Worm (Caenorhabditis elegans) whole organism, L4/young adult: ENCODE data around the gene F54E2.2.

Experiments
- W03F9.2 ChIP-seq: fragments of 150-350 bp; optimal IDR thresholded peaks from 2 replicates; lab custom pipeline; 2014; ENCODE audit warnings: missing biosample characterization, missing genetic modification characterization
- dao-5 ChIP-seq: sonication (generic microtip); optimal IDR thresholded peaks from 2 replicates; lab custom pipeline; 2016; ENCODE audit warnings: missing genotype, missing genetic modification characterization, moderate library complexity, missing compliant biosample characterization
- him-1 ChIP-seq: sonication (generic microtip); optimal IDR thresholded peaks from 2 replicates; lab custom pipeline; 2016; ENCODE audit warnings: missing genotype, missing genetic modification reagents, missing genetic modification characterization, missing compliant biosample characterization

ce11 chrV:2761470-2761869 is 34.6 kb upstream of the F54E2.2 start:
- TF ChIP-seq him-1 (tag; lab: Kevin White, UChicago) (no peak), dao-5 (tag; lab: Kevin White, UChicago) (no peak), W03F9.2 (tag; lab: Kevin White, UChicago) (no peak)
